Worm (Caenorhabditis elegans) whole organism, L2 larva: ENCODE results near the gene F41G3.6.
A peak's percentile ranks its signal among the peaks of the same experiment; 100 is the strongest.

Experiments used
- C34F6.9 ChIP-seq: fragments of 150-350 bp; optimal IDR thresholded peaks from 2 replicates; lab custom pipeline; 2014; ENCODE audit warnings: missing biosample characterization, missing genetic modification characterization
- F13H6.1 ChIP-seq: sonication (generic microtip); optimal IDR thresholded peaks from 2 replicates; lab custom pipeline; 2016; ENCODE audit warnings: missing genetic modification characterization, missing compliant biosample characterization
- R02D3.7 ChIP-seq: fragments of 150-350 bp; optimal IDR thresholded peaks from 2 replicates; lab custom pipeline; 2014; ENCODE audit warnings: missing biosample characterization, missing genetic modification characterization
- Y55F3AM.14 ChIP-seq: fragments of 200-800 bp; sonication (Bioruptor generic); optimal IDR thresholded peaks from 2 replicates; lab custom pipeline; 2018; ENCODE audit warnings: mild to moderate bottlenecking, missing genetic modification characterization, missing compliant biosample characterization
- ZK546.5 ChIP-seq: sonication (generic microtip); optimal IDR thresholded peaks from 2 replicates; lab custom pipeline; 2017; ENCODE audit warnings: missing biosample characterization, missing genetic modification characterization
- aly-2 ChIP-seq: fragments of 150-350 bp; optimal IDR thresholded peaks from 2 replicates; lab custom pipeline; 2014; ENCODE audit warnings: missing biosample characterization, missing genetic modification characterization
- ama-1 ChIP-seq: fragments of 150-350 bp; optimal IDR thresholded peaks from 2 replicates; lab custom pipeline; 2018; ENCODE audit warnings: inconsistent platforms
- blmp-1 ChIP-seq: sonication (generic microtip); optimal IDR thresholded peaks from 2 replicates; lab custom pipeline; 2017; ENCODE audit warnings: missing genetic modification characterization, mild to moderate bottlenecking, missing compliant biosample characterization, antibody characterized with exemption, moderate library complexity; ENCODE audit not compliant: insufficient read depth
- ceh-16 ChIP-seq: fragments of 150-350 bp; optimal IDR thresholded peaks from 2 replicates; lab custom pipeline; 2014; ENCODE audit warnings: missing biosample characterization, missing genetic modification characterization
- ceh-82 ChIP-seq: fragments of 150-350 bp; optimal IDR thresholded peaks from 2 replicates; lab custom pipeline; 2014; ENCODE audit warnings: missing biosample characterization, missing genetic modification characterization
- crh-2 ChIP-seq: sonication (generic microtip); optimal IDR thresholded peaks from 2 replicates; lab custom pipeline; 2017; ENCODE audit warnings: missing biosample characterization, missing genetic modification characterization
- dmd-4 ChIP-seq: sonication (generic microtip); optimal IDR thresholded peaks from 2 replicates; lab custom pipeline; 2017; ENCODE audit warnings: missing biosample characterization, missing genetic modification characterization
- egl-27 ChIP-seq: sonication (generic microtip); optimal IDR thresholded peaks from 3 replicates; lab custom pipeline; 2017; ENCODE audit warnings: missing biosample characterization, missing genetic modification reagents, missing genetic modification characterization
- elt-1 ChIP-seq: fragments of 150-350 bp; optimal IDR thresholded peaks from 2 replicates; lab custom pipeline; 2014; ENCODE audit warnings: missing biosample characterization, missing genetic modification characterization
- fos-1 ChIP-seq: fragments of 150-350 bp; optimal IDR thresholded peaks from 2 replicates; lab custom pipeline; 2014; ENCODE audit warnings: missing biosample characterization, missing genetic modification characterization
- lin-11 ChIP-seq: fragments of 150-350 bp; sonication (generic microtip); optimal IDR thresholded peaks from 2 replicates; lab custom pipeline; 2014; ENCODE audit warnings: missing biosample characterization, missing genetic modification characterization, inconsistent platforms, mixed read lengths
- lin-13 ChIP-seq: fragments of 150-350 bp; optimal IDR thresholded peaks from 2 replicates; lab custom pipeline; 2014; ENCODE audit warnings: missing biosample characterization, missing genetic modification reagents, missing genetic modification characterization
- lin-39 ChIP-seq: fragments of 150-350 bp; optimal IDR thresholded peaks from 2 replicates; lab custom pipeline; 2014; ENCODE audit warnings: missing biosample characterization, missing genetic modification reagents, missing genetic modification characterization
- lsy-2 ChIP-seq, 2 experiments: fragments of 150-350 bp in 1 of 2; sonication (generic microtip) in 1 of 2; optimal IDR thresholded peaks; 2 replicates each; lab custom pipeline; 2014 to 2017; ENCODE audit warnings: missing biosample characterization in 2 of 2, missing genetic modification characterization in 2 of 2
- mbf-1 ChIP-seq: sonication (generic microtip); optimal IDR thresholded peaks from 2 replicates; lab custom pipeline; 2017; ENCODE audit warnings: missing biosample characterization, missing genetic modification characterization
- mdl-1 ChIP-seq, 2 experiments: fragments of 150-350 bp in 1 of 2; sonication (generic microtip) in 1 of 2; optimal IDR thresholded peaks; 2 replicates each; lab custom pipeline; 2017; ENCODE audit warnings: missing biosample characterization in 2 of 2, missing genetic modification characterization in 2 of 2
- nhr-10 ChIP-seq: sonication (generic microtip); optimal IDR thresholded peaks from 2 replicates; lab custom pipeline; 2017; ENCODE audit warnings: missing biosample characterization, missing genetic modification characterization
- nhr-12 ChIP-seq: fragments of 150-350 bp; optimal IDR thresholded peaks from 2 replicates; lab custom pipeline; 2014; ENCODE audit warnings: missing biosample characterization, missing genetic modification characterization
- nhr-129 ChIP-seq: fragments of 150-350 bp; optimal IDR thresholded peaks from 2 replicates; lab custom pipeline; 2014; ENCODE audit warnings: missing biosample characterization, missing genetic modification characterization
- nhr-21 ChIP-seq: fragments of 150-350 bp; optimal IDR thresholded peaks from 2 replicates; lab custom pipeline; 2014; ENCODE audit warnings: missing biosample characterization, missing genetic modification characterization
- nhr-23 ChIP-seq: fragments of 150-350 bp; optimal IDR thresholded peaks from 2 replicates; lab custom pipeline; 2014; ENCODE audit warnings: missing biosample characterization, missing genetic modification reagents, missing genetic modification characterization
- nhr-237 ChIP-seq: fragments of 150-350 bp; optimal IDR thresholded peaks from 2 replicates; lab custom pipeline; 2014; ENCODE audit warnings: missing biosample characterization, missing genetic modification characterization
- nhr-25 ChIP-seq: fragments of 150-350 bp; sonication (generic microtip); optimal IDR thresholded peaks from 3 replicates; lab custom pipeline; 2014; ENCODE audit warnings: missing biosample characterization, missing genetic modification characterization
- nhr-6 ChIP-seq: fragments of 150-350 bp; optimal IDR thresholded peaks from 2 replicates; lab custom pipeline; 2014; ENCODE audit warnings: missing biosample characterization, missing genetic modification characterization
- nhr-77 ChIP-seq: fragments of 150-350 bp; optimal IDR thresholded peaks from 2 replicates; lab custom pipeline; 2014; ENCODE audit warnings: missing biosample characterization, missing genetic modification characterization
- peb-1 ChIP-seq: fragments of 150-350 bp; optimal IDR thresholded peaks from 2 replicates; lab custom pipeline; 2014; ENCODE audit warnings: missing biosample characterization, missing genetic modification characterization
- sem-4 ChIP-seq: fragments of 150-350 bp; optimal IDR thresholded peaks from 2 replicates; lab custom pipeline; 2014; ENCODE audit warnings: missing biosample characterization, missing genetic modification reagents, missing genetic modification characterization
- sma-3 ChIP-seq: sonication (generic microtip); optimal IDR thresholded peaks from 2 replicates; lab custom pipeline; 2016; ENCODE audit warnings: missing genetic modification reagents, missing genetic modification characterization, missing compliant biosample characterization
- sma-9 ChIP-seq, 2 experiments: fragments of 150-350 bp in 1 of 2; sonication (generic microtip) in 1 of 2; optimal IDR thresholded peaks; 2 replicates each; lab custom pipeline; 2014 to 2016; ENCODE audit warnings: missing genetic modification characterization in 2 of 2, mild to moderate bottlenecking in 1 of 2, missing biosample characterization in 1 of 2, missing compliant biosample characterization in 1 of 2, missing genetic modification reagents in 1 of 2, moderate library complexity in 1 of 2
- unc-55 ChIP-seq: fragments of 150-350 bp; sonication (generic microtip); optimal IDR thresholded peaks from 3 replicates; lab custom pipeline; 2014; ENCODE audit warnings: missing biosample characterization, missing genetic modification reagents, missing genetic modification characterization
- zag-1 ChIP-seq: fragments of 150-350 bp; optimal IDR thresholded peaks from 2 replicates; lab custom pipeline; 2014; ENCODE audit warnings: missing biosample characterization, missing genetic modification characterization
- ztf-11 ChIP-seq: sonication (generic microtip); optimal IDR thresholded peaks from 2 replicates; lab custom pipeline; 2017; ENCODE audit warnings: missing biosample characterization, missing genetic modification characterization
- ztf-4 ChIP-seq: fragments of 150-350 bp; optimal IDR thresholded peaks from 2 replicates; lab custom pipeline; 2014; ENCODE audit warnings: missing biosample characterization, missing genetic modification characterization

The F41G3.6 gene

DNA sequence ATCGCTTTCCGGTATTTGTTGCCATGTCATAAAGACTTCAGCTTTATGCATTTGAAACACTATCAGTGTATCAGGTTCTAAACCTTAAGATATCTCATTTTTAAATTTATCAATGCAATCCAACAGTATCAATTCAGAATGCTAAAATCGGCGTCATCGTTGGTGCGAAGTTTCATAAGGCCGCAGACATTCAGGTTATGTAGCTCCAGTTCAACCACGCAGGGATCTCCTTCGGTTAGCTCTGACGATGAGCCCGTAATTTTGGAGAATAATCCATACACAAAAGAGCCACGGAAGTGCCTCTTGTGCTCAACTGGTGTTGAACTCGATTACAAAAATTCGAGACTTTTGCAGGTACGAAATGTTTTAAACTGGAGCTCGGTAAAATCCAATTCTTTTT, 6.6 kb upstream of the F41G3.6 start, which contains the start of gene mrps-18.C:
mrps-18.C (plus strand) TSS at position 138 of the 400 bp plus-strand sequence.
- TF ChIP-seq nhr-129 (tag; lab: Kevin White, UChicago) (no peak), lsy-2 (tag; optimal IDR thresholded peaks at IDR 0.05; lab: Kevin White, UChicago) (no peak)

DNA sequence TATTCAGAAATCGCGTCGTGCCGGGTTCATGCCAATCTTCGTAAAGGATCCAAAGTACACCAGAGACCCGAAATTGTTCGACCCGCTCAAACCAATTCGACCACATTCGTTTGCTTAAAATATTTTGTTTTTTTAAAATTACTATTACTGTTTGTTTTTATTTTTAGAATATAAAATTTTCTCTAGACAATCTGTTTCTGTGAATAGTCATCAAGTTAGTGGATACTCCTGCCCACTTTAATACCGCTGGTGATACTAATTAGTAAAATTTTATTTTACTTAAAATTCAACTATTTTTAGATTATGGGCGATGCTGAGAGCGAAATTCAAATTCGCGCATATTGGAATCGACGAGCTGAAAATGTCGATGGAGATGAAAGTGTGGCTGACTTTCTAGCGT, 6.1 kb upstream of the F41G3.6 start, which contains the start of gene T14B4.1:
T14B4.1 (plus strand) TSS at position 301 of the 400 bp plus-strand sequence.
- TF ChIP-seq ama-1 (no peak), egl-27 (tag; lab: Kevin White, UChicago) (no peak), nhr-10 (no peak), nhr-77 (tag; lab: Kevin White, UChicago) (no peak), nhr-12 (tag; lab: Kevin White, UChicago) (no peak), unc-55 (GFP tag; lab: Kevin White, UChicago) (no peak), ceh-82 (tag; lab: Kevin White, UChicago) (no peak), nhr-23 (tag; lab: Kevin White, UChicago) (no peak), lsy-2 (tag; optimal IDR thresholded peaks at IDR 0.05; lab: Kevin White, UChicago) (no peak), lin-11 (no peak), nhr-6 (no peak), sma-3 (no peak)

DNA sequence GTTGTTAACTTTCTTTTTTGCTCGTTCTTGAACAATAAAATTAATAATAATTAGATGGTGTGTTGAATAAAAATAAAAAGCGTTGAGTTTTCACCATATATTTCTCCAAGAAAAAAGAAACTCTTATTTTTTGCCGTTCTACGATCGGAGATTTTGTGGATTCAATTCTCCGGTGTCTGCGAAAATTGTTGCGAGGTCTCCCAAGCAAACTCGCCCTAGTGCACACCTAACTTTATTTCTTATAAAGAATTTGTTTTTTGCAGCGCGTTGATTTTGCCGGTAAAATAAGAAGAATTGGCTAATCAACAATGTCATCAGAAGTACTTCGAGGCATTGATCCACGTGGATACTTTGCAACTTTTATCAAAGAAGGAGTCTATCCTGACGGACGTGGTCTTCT, 1.3 kb upstream of the F41G3.6 start, which contains the start of gene exos-8:
exos-8 (plus strand) TSS at position 264 of the 400 bp plus-strand sequence.
- peak; percentile 54 for TF ChIP-seq lin-13 (GFP tag; lab: Kevin White, UChicago)
- no peak for TF ChIP-seq R02D3.7
- TF ChIP-seq F13H6.1 (tag; lab: Kevin White, UChicago) = peak; percentile 20
- TF ChIP-seq ZK546.5 = no peak
- TF ChIP-seq nhr-25 = no peak
- TF ChIP-seq sma-3 = peak; percentile 57
- no peak for TF ChIP-seq nhr-23 (tag; lab: Kevin White, UChicago)
- TF ChIP-seq nhr-12 (tag; lab: Kevin White, UChicago) = no peak
- TF ChIP-seq fos-1 = peak; percentile 32
- peak; percentile 65 for TF ChIP-seq nhr-129 (tag; lab: Kevin White, UChicago)
- no peak for TF ChIP-seq egl-27 (tag; lab: Kevin White, UChicago)
- no peak for TF ChIP-seq elt-1 (tag; lab: Kevin White, UChicago)
- TF ChIP-seq lsy-2 (tag; optimal IDR thresholded peaks at IDR 0.05; lab: Kevin White, UChicago) = peak in 1 of 2 experiments; percentile 71
- TF ChIP-seq dmd-4 (tag; lab: Kevin White, UChicago) = no peak
- no peak for TF ChIP-seq ama-1
- TF ChIP-seq ceh-82 (tag; lab: Kevin White, UChicago) = no peak
- no peak for TF ChIP-seq nhr-77 (tag; lab: Kevin White, UChicago)
- peak; percentile 68 for TF ChIP-seq C34F6.9
- TF ChIP-seq ztf-11 (tag; lab: Kevin White, UChicago) = no peak
- no peak for TF ChIP-seq peb-1 (tag; lab: Kevin White, UChicago)
- no peak for TF ChIP-seq ztf-4
- no peak for TF ChIP-seq nhr-10
- TF ChIP-seq nhr-21 (tag; lab: Kevin White, UChicago) = peak; percentile 13
- no peak for TF ChIP-seq aly-2 (tag; lab: Kevin White, UChicago)
- TF ChIP-seq unc-55 (GFP tag; lab: Kevin White, UChicago) = no peak
- TF ChIP-seq nhr-237 (tag; lab: Kevin White, UChicago) = no peak
- no peak for TF ChIP-seq blmp-1 (tag; lab: Kevin White, UChicago)
- peak; percentile 7 for TF ChIP-seq zag-1 (tag; lab: Kevin White, UChicago)
- TF ChIP-seq mdl-1 (tag; optimal IDR thresholded peaks at IDR 0.05; lab: Kevin White, UChicago) = no peak
- TF ChIP-seq mbf-1 (tag; lab: Kevin White, UChicago) = no peak
- TF ChIP-seq sma-9 (GFP tag; optimal IDR thresholded peaks at IDR 0.05; lab: Kevin White, UChicago) = peak; percentile 33
- TF ChIP-seq sma-9 (tag; optimal IDR thresholded peaks at IDR 0.05; lab: Kevin White, UChicago) = no peak
- peak; percentile 48 for TF ChIP-seq crh-2 (tag; lab: Kevin White, UChicago)
- no peak for TF ChIP-seq lin-39

DNA sequence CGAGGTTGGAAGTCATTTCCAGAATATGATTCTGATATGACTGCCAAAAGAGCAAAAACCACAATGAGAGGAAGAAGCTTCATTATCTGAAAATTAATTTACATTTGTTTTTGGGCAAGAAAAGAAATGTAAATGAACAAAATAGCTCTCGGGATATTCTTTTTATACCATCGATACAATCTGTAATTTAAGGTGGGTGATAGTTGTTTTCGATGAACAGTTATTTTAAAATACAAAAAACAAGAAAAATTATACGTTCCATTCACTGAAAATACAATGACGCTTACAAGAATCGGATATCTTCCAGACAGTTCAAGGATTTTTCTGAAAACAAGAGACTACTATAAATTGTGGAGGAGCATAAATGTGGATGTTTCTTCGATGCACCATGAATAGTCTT, 1.9 kb downstream of the F41G3.6 start, which contains the start of gene ins-15:
ins-15 (minus strand) TSS at position 101 of the 400 bp plus-strand sequence.
- no peak for TF ChIP-seq ztf-11 (tag; lab: Kevin White, UChicago)
- TF ChIP-seq nhr-237 (tag; lab: Kevin White, UChicago) = no peak
- TF ChIP-seq crh-2 (tag; lab: Kevin White, UChicago) = no peak
- TF ChIP-seq Y55F3AM.14 = no peak
- TF ChIP-seq blmp-1 (tag; lab: Kevin White, UChicago) = no peak
- no peak for TF ChIP-seq ceh-16 (tag; lab: Kevin White, UChicago)
- no peak for TF ChIP-seq nhr-77 (tag; lab: Kevin White, UChicago)
- no peak for TF ChIP-seq zag-1 (tag; lab: Kevin White, UChicago)
- TF ChIP-seq nhr-23 (tag; lab: Kevin White, UChicago) = no peak
- no peak for TF ChIP-seq peb-1 (tag; lab: Kevin White, UChicago)
- no peak for TF ChIP-seq sem-4 (tag; lab: Kevin White, UChicago)
- no peak for TF ChIP-seq lin-13 (GFP tag; lab: Kevin White, UChicago)
- no peak for TF ChIP-seq lsy-2 (tag; optimal IDR thresholded peaks at IDR 0.05; lab: Kevin White, UChicago)
- TF ChIP-seq mbf-1 (tag; lab: Kevin White, UChicago) = no peak
- no peak for TF ChIP-seq ZK546.5
